Worm (Caenorhabditis elegans) whole organism, young adult: ENCODE data around the gene msp-142.

Experiments used
- B0019.2 ChIP-seq: fragments of 200-800 bp; sonication (Bioruptor generic); conservative IDR thresholded peaks from 2 replicates; pipeline ENCODE4 v1.3.6; 2022; ENCODE audit warnings: missing genetic modification reagents, missing genetic modification characterization, missing compliant biosample characterization
- B0336.3 ChIP-seq: fragments of 200-800 bp; sonication (Bioruptor generic); IDR thresholded peaks from 2 replicates; pipeline ENCODE4 v1.3.6; 2022; ENCODE audit warnings: missing genetic modification characterization, missing compliant biosample characterization
- D2030.7 ChIP-seq: fragments of 200-800 bp; sonication (Bioruptor generic); IDR thresholded peaks from 2 replicates; pipeline ENCODE4 v1.3.6; 2022; ENCODE audit warnings: missing genetic modification reagents, missing genetic modification characterization, missing compliant biosample characterization
- F23B12.7 ChIP-seq: sonication (generic microtip); optimal IDR thresholded peaks from 2 replicates; lab custom pipeline; 2017; ENCODE audit warnings: missing genetic modification characterization, mild to moderate bottlenecking, missing compliant biosample characterization, antibody characterized with exemption, moderate library complexity; ENCODE audit not compliant: insufficient read depth
- F39B2.1 ChIP-seq: fragments of 200-800 bp; sonication (Bioruptor generic); IDR thresholded peaks from 2 replicates; pipeline ENCODE4 v1.3.6; 2022; ENCODE audit warnings: missing genetic modification reagents, missing genetic modification characterization, missing compliant biosample characterization
- F49E8.2 ChIP-seq: sonication (generic microtip); optimal IDR thresholded peaks from 3 replicates; lab custom pipeline; 2017; ENCODE audit warnings: missing genetic modification characterization, mild to moderate bottlenecking, missing compliant biosample characterization, antibody characterized with exemption, moderate library complexity; ENCODE audit not compliant: insufficient read depth
- K12H6.12 ChIP-seq: fragments of 200-800 bp; sonication (Bioruptor generic); optimal IDR thresholded peaks from 2 replicates; lab custom pipeline; 2018; ENCODE audit warnings: mild to moderate bottlenecking, missing genetic modification characterization, missing compliant biosample characterization
- Y53F4B.3 ChIP-seq: fragments of 200-800 bp; sonication (Bioruptor generic); IDR thresholded peaks from 2 replicates; pipeline ENCODE4 v1.3.6; 2022; ENCODE audit warnings: missing genetic modification reagents, missing genetic modification characterization, missing compliant biosample characterization
- Y67H2A.10 ChIP-seq: fragments of 200-800 bp; sonication (Bioruptor generic); conservative IDR thresholded peaks from 2 replicates; pipeline ENCODE4 v1.3.6; 2022; ENCODE audit warnings: missing genetic modification reagents, missing genetic modification characterization, missing compliant biosample characterization
- ama-1 ChIP-seq, 3 experiments: fragments of 150-350 bp in 1 of 3; sonication (generic microtip) in 2 of 3; optimal IDR thresholded peaks; 2 replicates each; lab custom pipeline; 2014 to 2018; ENCODE audit warnings: missing biosample characterization in 2 of 3, missing genetic modification characterization in 2 of 3, missing genetic modification reagents in 2 of 3
- athp-1 ChIP-seq: sonication (generic microtip); optimal IDR thresholded peaks from 2 replicates; lab custom pipeline; 2017; ENCODE audit warnings: mild to moderate bottlenecking, missing genetic modification characterization, missing compliant biosample characterization
- attf-3 ChIP-seq: fragments of 200-800 bp; sonication (Bioruptor generic); conservative IDR thresholded peaks from 2 replicates; pipeline ENCODE4 v1.3.6; 2022; ENCODE audit warnings: missing genetic modification reagents, missing genetic modification characterization, missing compliant biosample characterization
- attf-5 ChIP-seq: fragments of 200-800 bp; sonication (Bioruptor generic); optimal IDR thresholded peaks from 2 replicates; lab custom pipeline; 2018; ENCODE audit warnings: mild to moderate bottlenecking, missing genetic modification characterization, missing compliant biosample characterization
- cebp-1 ChIP-seq, 2 experiments: fragments of 200-800 bp in 1 of 2; sonication (Bioruptor generic) in 1 of 2; sonication (generic microtip) in 1 of 2; IDR thresholded peaks in 1 of 2; optimal IDR thresholded peaks in 1 of 2; 2 replicates each; pipeline versions ENCODE4 v1.3.6 to Lab custom; 2017 to 2022; ENCODE audit warnings: missing compliant biosample characterization in 2 of 2, missing genetic modification characterization in 2 of 2, mild to moderate bottlenecking in 1 of 2, missing genetic modification reagents in 1 of 2, moderate library complexity in 1 of 2
- cebp-2 ChIP-seq: fragments of 200-800 bp; sonication (Bioruptor generic); IDR thresholded peaks from 2 replicates; pipeline ENCODE4 v1.3.6; 2022; ENCODE audit warnings: missing genetic modification characterization, missing compliant biosample characterization
- ceh-100 ChIP-seq: fragments of 200-800 bp; sonication (Bioruptor generic); IDR thresholded peaks from 2 replicates; pipeline ENCODE4 v1.3.6; 2022; ENCODE audit warnings: missing genetic modification reagents, missing genetic modification characterization, missing compliant biosample characterization
- ceh-40 ChIP-seq: fragments of 200-800 bp; sonication (Bioruptor generic); IDR thresholded peaks from 2 replicates; pipeline ENCODE4 v1.3.6; 2022; ENCODE audit warnings: missing genetic modification characterization, missing compliant biosample characterization
- ceh-58 ChIP-seq: fragments of 200-800 bp; sonication (Bioruptor generic); IDR thresholded peaks from 2 replicates; pipeline ENCODE4 v1.3.6; 2022; ENCODE audit warnings: missing genetic modification characterization, missing compliant biosample characterization
- dpff-1 ChIP-seq: sonication (generic microtip); optimal IDR thresholded peaks from 2 replicates; lab custom pipeline; 2017; ENCODE audit warnings: mild to moderate bottlenecking, missing genetic modification characterization, missing compliant biosample characterization
- dpl-1 ChIP-seq: fragments of 150-350 bp; optimal IDR thresholded peaks from 2 replicates; lab custom pipeline; 2014; ENCODE audit warnings: missing biosample characterization, missing genetic modification reagents, missing genetic modification characterization
- egl-18 ChIP-seq: fragments of 200-800 bp; sonication (Bioruptor generic); IDR thresholded peaks from 2 replicates; pipeline ENCODE4 v1.3.6; 2022; ENCODE audit warnings: missing genetic modification reagents, missing genetic modification characterization, missing compliant biosample characterization
- ekl-4 ChIP-seq: fragments of 200-800 bp; sonication (Bioruptor generic); IDR thresholded peaks from 2 replicates; pipeline ENCODE4 v1.3.6; 2022; ENCODE audit warnings: missing genetic modification reagents, missing genetic modification characterization, missing compliant biosample characterization
- fkh-3 ChIP-seq: sonication (generic microtip); optimal IDR thresholded peaks from 2 replicates; lab custom pipeline; 2016; ENCODE audit warnings: mild to moderate bottlenecking, missing genetic modification characterization, missing compliant biosample characterization
- lag-1 ChIP-seq: fragments of 200-800 bp; sonication (Bioruptor generic); IDR thresholded peaks from 2 replicates; pipeline ENCODE4 v1.3.6; 2022; ENCODE audit warnings: missing genetic modification reagents, missing genetic modification characterization, missing compliant biosample characterization
- let-526 ChIP-seq: fragments of 200-800 bp; sonication (Bioruptor generic); IDR thresholded peaks from 2 replicates; pipeline ENCODE4 v1.3.6; 2022; ENCODE audit warnings: missing genetic modification reagents, missing genetic modification characterization, missing compliant biosample characterization
- lin-40 ChIP-seq: sonication (generic microtip); optimal IDR thresholded peaks from 2 replicates; lab custom pipeline; 2016; ENCODE audit warnings: missing genetic modification characterization, mild to moderate bottlenecking, missing compliant biosample characterization, missing genotype, missing genetic modification reagents
- lir-1 ChIP-seq: fragments of 200-800 bp; sonication (Bioruptor generic); conservative IDR thresholded peaks from 2 replicates; pipeline ENCODE4 v1.3.6; 2022; ENCODE audit warnings: missing genetic modification reagents, missing genetic modification characterization, missing compliant biosample characterization
- lsl-1 ChIP-seq: fragments of 200-800 bp; sonication (Bioruptor generic); optimal IDR thresholded peaks from 2 replicates; lab custom pipeline; 2018; ENCODE audit warnings: mild to moderate bottlenecking, missing genetic modification characterization, moderate library complexity, missing compliant biosample characterization
- madf-3 ChIP-seq: fragments of 200-800 bp; sonication (Bioruptor generic); IDR thresholded peaks from 2 replicates; pipeline ENCODE4 v1.3.6; 2022; ENCODE audit warnings: missing genetic modification reagents, missing genetic modification characterization, missing compliant biosample characterization
- mcd-1 ChIP-seq: fragments of 200-800 bp; sonication (Bioruptor generic); IDR thresholded peaks from 2 replicates; pipeline ENCODE4 v1.3.6; 2022; ENCODE audit warnings: missing genetic modification reagents, missing genetic modification characterization, missing compliant biosample characterization
- mel-28 ChIP-seq: sonication (generic microtip); optimal IDR thresholded peaks from 2 replicates; lab custom pipeline; 2016; ENCODE audit warnings: borderline replicate concordance, mild to moderate bottlenecking, missing genetic modification characterization, missing compliant biosample characterization
- mes-4 ChIP-seq: sonication (generic microtip); optimal IDR thresholded peaks from 2 replicates; lab custom pipeline; 2016; ENCODE audit warnings: missing genotype, missing genetic modification characterization, missing compliant biosample characterization
- nfya-1 ChIP-seq: sonication (generic microtip); optimal IDR thresholded peaks from 2 replicates; lab custom pipeline; 2017; ENCODE audit warnings: antibody characterized with exemption, missing compliant biosample characterization, missing genetic modification characterization, borderline replicate concordance; ENCODE audit not compliant: insufficient read depth
- nfya-2 ChIP-seq: fragments of 200-800 bp; sonication (Bioruptor generic); IDR thresholded peaks from 2 replicates; pipeline ENCODE4 v1.3.6; 2022; ENCODE audit warnings: missing genetic modification reagents, missing genetic modification characterization, missing compliant biosample characterization
- nhr-120 ChIP-seq: fragments of 200-800 bp; sonication (Bioruptor generic); IDR thresholded peaks from 2 replicates; pipeline ENCODE4 v1.3.6; 2022; ENCODE audit warnings: missing genetic modification characterization, missing compliant biosample characterization
- nhr-179 ChIP-seq: sonication (generic microtip); optimal IDR thresholded peaks from 2 replicates; lab custom pipeline; 2016; ENCODE audit warnings: mild to moderate bottlenecking, missing genetic modification characterization, missing compliant biosample characterization
- nhr-90 ChIP-seq: sonication (generic microtip); optimal IDR thresholded peaks from 2 replicates; lab custom pipeline; 2016; ENCODE audit warnings: missing genotype, mild to moderate bottlenecking, missing genetic modification characterization, missing compliant biosample characterization
- snpc-4 ChIP-seq, 5 experiments: fragments of 150-350 bp in 1 of 5; sonication (generic microtip) in 4 of 5; optimal IDR thresholded peaks; 2 replicates each; lab custom pipeline; 2014 to 2018; ENCODE audit warnings: missing genetic modification characterization in 5 of 5, missing biosample characterization in 3 of 5, antibody characterized with exemption in 2 of 5, mild to moderate bottlenecking in 2 of 5, missing compliant biosample characterization in 2 of 5, missing genotype in 2 of 5, moderate library complexity in 2 of 5, missing genetic modification reagents in 1 of 5
- sptf-2 ChIP-seq: fragments of 200-800 bp; sonication (Bioruptor generic); optimal IDR thresholded peaks from 2 replicates; lab custom pipeline; 2018; ENCODE audit warnings: mild to moderate bottlenecking, missing genetic modification characterization, missing compliant biosample characterization
- tlf-1 ChIP-seq: fragments of 200-800 bp; sonication (Bioruptor generic); optimal IDR thresholded peaks from 2 replicates; lab custom pipeline; 2018; ENCODE audit warnings: mild to moderate bottlenecking, missing genetic modification characterization, missing compliant biosample characterization
- unc-62 ChIP-seq: fragments of 150-350 bp; optimal IDR thresholded peaks from 2 replicates; lab custom pipeline; 2014; ENCODE audit warnings: missing biosample characterization, missing genetic modification reagents, missing genetic modification characterization
- zfh-2 ChIP-seq: fragments of 200-800 bp; sonication (Bioruptor generic); conservative IDR thresholded peaks from 2 replicates; pipeline ENCODE4 v1.3.6; 2022; ENCODE audit warnings: missing genetic modification reagents, missing genetic modification characterization, missing compliant biosample characterization
- ztf-3 ChIP-seq: fragments of 200-800 bp; sonication (Bioruptor generic); optimal IDR thresholded peaks from 2 replicates; lab custom pipeline; 2018; ENCODE audit warnings: mild to moderate bottlenecking, missing genetic modification characterization, missing compliant biosample characterization

The msp-142 gene

DNA sequence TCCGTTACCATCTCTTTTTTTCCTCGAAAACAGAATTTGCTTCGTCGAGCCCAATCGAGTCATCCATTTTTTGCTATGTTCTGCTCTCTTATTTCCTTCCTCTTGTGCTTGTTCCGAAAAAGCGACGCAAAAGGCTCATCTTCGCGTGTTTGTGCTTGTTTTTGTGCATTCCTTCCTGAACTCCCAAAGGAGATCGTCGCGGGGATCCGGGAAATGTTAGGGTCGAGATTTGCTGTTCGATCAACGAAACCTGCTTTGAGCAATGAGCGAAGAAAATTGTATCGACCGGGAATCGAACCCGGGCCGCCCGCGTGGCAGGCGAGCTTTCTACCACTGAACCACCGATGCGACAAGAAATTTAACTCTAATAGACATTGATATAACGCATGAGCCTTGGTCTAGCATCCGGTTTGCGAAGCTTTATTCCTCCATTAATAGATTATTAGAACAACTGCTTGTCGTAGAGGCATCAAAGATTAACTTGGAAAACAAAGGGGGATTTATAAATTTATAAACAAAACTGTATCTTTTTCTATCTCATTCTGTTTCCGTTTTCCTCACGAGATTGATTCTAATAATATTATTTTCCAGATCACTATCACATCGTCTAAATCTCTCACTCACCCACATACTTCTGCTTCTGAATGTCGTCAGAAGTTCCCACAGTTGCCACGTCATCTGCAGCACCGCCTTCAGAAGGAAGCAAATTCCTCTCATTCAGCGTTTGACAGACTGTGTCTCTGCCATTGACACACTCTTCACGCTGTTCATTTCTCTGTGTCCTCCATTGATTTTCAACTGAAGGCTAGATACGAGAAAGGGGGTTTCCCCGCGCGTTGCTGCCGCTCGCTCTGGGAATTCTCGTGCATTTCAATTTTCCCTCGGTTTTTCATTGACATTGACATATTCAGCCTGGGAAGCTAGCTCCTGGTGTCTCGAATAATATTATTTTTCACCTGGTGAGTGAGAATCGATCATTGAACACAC is 15.5 kb upstream of the msp-142 start, which contains the start of gene K05F1.6 (continued):
- TF ChIP-seq D2030.7: peak; percentile 89
- TF ChIP-seq unc-62 (GFP tag; lab: Kevin White, UChicago): no peak
- 0 out of 2 replicates have a peak, but pooled peaks have one; percentile 18 for TF ChIP-seq F39B2.1 (GFP tag; lab: Robert Waterston, UW)
- peak; percentile 76 for TF ChIP-seq mes-4 (tag; lab: Kevin White, UChicago)
- TF ChIP-seq lir-1 (GFP tag; lab: Robert Waterston, UW): 0 out of 2 replicates have a peak, but pooled peaks have one; percentile 12
- TF ChIP-seq K12H6.12 (tag; lab: Kevin White, UChicago): peak; percentile 69
- TF ChIP-seq cebp-1 (GFP tag; IDR thresholded peaks at IDR 0.05; lab: Robert Waterston, UW): 0 out of 2 replicates have a peak, but pooled peaks have one; percentile 53
- peak; percentile 70 for TF ChIP-seq cebp-1 (tag; optimal IDR thresholded peaks at IDR 0.05; lab: Kevin White, UChicago)
- peak; percentile 48; the same call in 1 of the 2 replicates for TF ChIP-seq attf-3
- 0 out of 2 replicates have a peak, but pooled peaks have one; percentile 55 for TF ChIP-seq B0019.2 (GFP tag; lab: Robert Waterston, UW)
- no peak for TF ChIP-seq lag-1
- TF ChIP-seq nhr-120 (GFP tag; lab: Robert Waterston, UW): no peak
- peak; percentile 73 for TF ChIP-seq ceh-100 (GFP tag; lab: Robert Waterston, UW)
- no peak; the same call in 1 of the 2 replicates for TF ChIP-seq egl-18
- TF ChIP-seq fkh-3 (tag; lab: Kevin White, UChicago): peak; percentile 66
- TF ChIP-seq attf-5 (GFP tag; lab: Kevin White, UChicago): peak; percentile 64
- TF ChIP-seq mel-28 (tag; lab: Kevin White, UChicago): no peak
- TF ChIP-seq nfya-1: no peak
- no peak for TF ChIP-seq Y67H2A.10 (GFP tag; lab: Robert Waterston, UW)
- TF ChIP-seq nhr-90: peak; percentile 95
- TF ChIP-seq Y53F4B.3 (GFP tag; lab: Robert Waterston, UW): peak; percentile 60; the same call in 1 of the 2 replicates
- TF ChIP-seq madf-3 (GFP tag; lab: Robert Waterston, UW): 0 out of 2 replicates have a peak, but pooled peaks have one; percentile 43
- peak; percentile 93 for TF ChIP-seq F23B12.7 (tag; lab: Kevin White, UChicago)
- peak; percentile 67; the same call in 1 of the 2 replicates for TF ChIP-seq ekl-4 (GFP tag; lab: Robert Waterston, UW)
- peak; percentile 66 for TF ChIP-seq dpff-1 (tag; lab: Kevin White, UChicago)
- 0 out of 2 replicates have a peak, but pooled peaks have one; percentile 34 for TF ChIP-seq ceh-40 (GFP tag; lab: Robert Waterston, UW)
- TF ChIP-seq lin-40 (tag; lab: Kevin White, UChicago): peak; percentile 80
- 0 out of 2 replicates have a peak, but pooled peaks have one; percentile 27 for TF ChIP-seq cebp-2
- TF ChIP-seq ama-1 (optimal IDR thresholded peaks at IDR 0.05; lab: Kevin White, UChicago): no peak
- TF ChIP-seq ama-1 (GFP tag; optimal IDR thresholded peaks at IDR 0.05; lab: Kevin White, UChicago): peak; percentile 36 to 67
- peak; percentile 77 for TF ChIP-seq athp-1 (tag; lab: Kevin White, UChicago)
- TF ChIP-seq ceh-58: no peak
- no peak for TF ChIP-seq dpl-1
- TF ChIP-seq tlf-1 (GFP tag; lab: Kevin White, UChicago): peak; percentile 23
- peak; percentile 72 for TF ChIP-seq mcd-1 (GFP tag; lab: Robert Waterston, UW)
- TF ChIP-seq snpc-4 (GFP tag; optimal IDR thresholded peaks at IDR 0.05; lab: Kevin White, UChicago): peak; percentile 55
- peak in 3 of 4 experiments; percentile 76 to 81 (median 77) for TF ChIP-seq snpc-4 (tag; optimal IDR thresholded peaks at IDR 0.05; lab: Kevin White, UChicago)
- peak; percentile 33 for TF ChIP-seq nhr-179 (tag; lab: Kevin White, UChicago)
- TF ChIP-seq zfh-2 (GFP tag; lab: Robert Waterston, UW): no peak; the same call in 1 of the 2 replicates
- TF ChIP-seq sptf-2 (GFP tag; lab: Kevin White, UChicago): peak; percentile 80
- TF ChIP-seq ztf-3 (GFP tag; lab: Kevin White, UChicago): no peak
- peak; percentile 77 for TF ChIP-seq F49E8.2 (tag; lab: Kevin White, UChicago)
- 0 out of 2 replicates have a peak, but pooled peaks have one; percentile 23 for TF ChIP-seq nfya-2
- TF ChIP-seq B0336.3 (GFP tag; lab: Robert Waterston, UW): peak; percentile 83; the same call in 1 of the 2 replicates
- TF ChIP-seq lsl-1 (GFP tag; lab: Kevin White, UChicago): peak; percentile 63
- TF ChIP-seq let-526 (GFP tag; lab: Robert Waterston, UW): peak; percentile 67; the same call in 1 of the 2 replicates
